Worm (Caenorhabditis elegans) whole organism, midembryonic: ENCODE measurements around the gene C08E3.1.
"Not testable (repeated sequence)": the region's sequence is repeated elsewhere in the genome, so short reads cannot be mapped to it uniquely, and the experiment has no call there.

Experiments
- T22C8.4 ChIP-seq: fragments of 200-800 bp; sonication (Bioruptor generic); IDR thresholded peaks from 2 replicates; pipeline ENCODE4 v1.3.6; 2022; ENCODE audit warnings: missing genetic modification characterization, missing compliant biosample characterization
- cog-1 ChIP-seq: sonication (generic microtip); optimal IDR thresholded peaks from 2 replicates; lab custom pipeline; 2016; ENCODE audit warnings: missing genetic modification characterization, missing compliant biosample characterization
- flt-1 ChIP-seq: fragments of 200-800 bp; sonication (Bioruptor generic); IDR thresholded peaks from 2 replicates; pipeline ENCODE4 v1.3.6; 2022; ENCODE audit warnings: missing genetic modification characterization, missing compliant biosample characterization
- klf-2 ChIP-seq: fragments of 200-800 bp; sonication (Bioruptor generic); conservative IDR thresholded peaks from 2 replicates; pipeline ENCODE4 v1.3.6; 2022; ENCODE audit warnings: missing genetic modification reagents, missing genetic modification characterization, missing compliant biosample characterization
- med-1 ChIP-seq: sonication (generic microtip); optimal IDR thresholded peaks from 2 replicates; lab custom pipeline; 2017; ENCODE audit warnings: missing genetic modification characterization, mild to moderate bottlenecking, missing compliant biosample characterization, antibody characterized with exemption, missing genetic modification reagents; ENCODE audit not compliant: insufficient read depth
- ref-1 ChIP-seq: fragments of 200-800 bp; sonication (Bioruptor generic); conservative IDR thresholded peaks from 2 replicates; pipeline ENCODE4 v1.3.6; 2022; ENCODE audit warnings: missing genetic modification reagents, missing genetic modification characterization, missing compliant biosample characterization
- tab-1 ChIP-seq: fragments of 200-800 bp; sonication (Bioruptor generic); IDR thresholded peaks from 2 replicates; pipeline ENCODE4 v1.3.6; 2022; ENCODE audit warnings: missing genetic modification characterization, missing compliant biosample characterization
- ztf-23 ChIP-seq: fragments of 200-800 bp; sonication (Bioruptor generic); IDR thresholded peaks from 2 replicates; pipeline ENCODE4 v1.3.6; 2022; ENCODE audit warnings: missing genetic modification reagents, missing genetic modification characterization, missing compliant biosample characterization
- ztf-29 ChIP-seq: fragments of 200-800 bp; sonication (Bioruptor generic); IDR thresholded peaks from 2 replicates; pipeline ENCODE4 v1.3.6; 2022; ENCODE audit warnings: missing genetic modification reagents, missing genetic modification characterization, missing compliant biosample characterization

The C08E3.1 gene

DNA sequence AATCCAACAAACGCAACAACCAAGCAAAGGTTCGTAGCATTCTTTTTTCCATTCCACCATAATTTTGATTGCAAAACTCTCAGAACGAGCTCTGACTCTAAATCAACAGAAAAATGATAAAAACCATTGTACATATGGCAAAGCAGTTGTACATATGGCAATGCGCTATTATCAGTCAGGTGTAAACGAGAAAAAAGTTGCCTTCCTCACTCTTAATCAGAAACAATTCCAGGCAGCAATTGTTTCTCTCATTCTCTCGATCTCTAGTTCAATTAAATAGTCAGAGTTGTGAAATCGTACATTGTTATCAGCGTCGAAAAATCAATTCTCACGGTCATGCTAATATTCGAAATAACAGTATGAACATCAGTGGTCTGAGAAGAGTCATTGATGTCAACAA is 11.8 kb upstream of the C08E3.1 start:
- TF ChIP-seq flt-1 (no peak), ztf-23 (GFP tag; lab: Robert Waterston, UW) (no peak), med-1 (GFP tag; lab: Kevin White, UChicago) (no peak), ztf-29 (no peak), cog-1 (tag; lab: Kevin White, UChicago) (no peak), tab-1 (GFP tag; lab: Robert Waterston, UW) (no peak), klf-2 (no peak), T22C8.4 (GFP tag; lab: Robert Waterston, UW) (no peak), ref-1 (GFP tag; lab: Robert Waterston, UW) (no peak)

DNA sequence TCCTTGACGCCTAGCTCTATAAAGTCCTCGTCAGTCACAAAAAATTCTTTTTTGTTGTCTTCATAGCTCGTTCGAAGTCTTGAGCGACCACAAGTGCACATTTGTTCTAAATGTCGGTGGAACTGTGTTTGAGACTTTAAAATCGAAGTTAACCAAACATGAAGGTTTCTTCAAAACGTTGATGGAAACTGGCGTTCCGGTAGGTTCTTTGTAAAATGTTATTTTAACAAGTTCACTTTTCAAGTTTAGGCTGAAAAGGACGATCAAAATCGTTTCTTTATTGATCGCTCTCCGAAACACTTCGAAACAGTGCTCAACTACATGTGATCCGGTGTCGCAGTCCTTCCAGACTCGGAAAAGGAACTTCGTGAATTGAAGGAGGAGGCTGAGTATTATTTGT is 9.0 kb upstream of the C08E3.1 start, which contains the start of gene fbxa-160:
fbxa-160 (minus strand) TSS at position 101 of the 400 bp plus-strand sequence.
- no peak for TF ChIP-seq ztf-29
- no peak for TF ChIP-seq ref-1 (GFP tag; lab: Robert Waterston, UW)
- TF ChIP-seq T22C8.4 (GFP tag; lab: Robert Waterston, UW) = no peak
- TF ChIP-seq cog-1 (tag; lab: Kevin White, UChicago) = no peak
- no peak for TF ChIP-seq med-1 (GFP tag; lab: Kevin White, UChicago)
- no peak for TF ChIP-seq klf-2
- TF ChIP-seq ztf-23 (GFP tag; lab: Robert Waterston, UW) = no peak
- no peak for TF ChIP-seq tab-1 (GFP tag; lab: Robert Waterston, UW)

DNA sequence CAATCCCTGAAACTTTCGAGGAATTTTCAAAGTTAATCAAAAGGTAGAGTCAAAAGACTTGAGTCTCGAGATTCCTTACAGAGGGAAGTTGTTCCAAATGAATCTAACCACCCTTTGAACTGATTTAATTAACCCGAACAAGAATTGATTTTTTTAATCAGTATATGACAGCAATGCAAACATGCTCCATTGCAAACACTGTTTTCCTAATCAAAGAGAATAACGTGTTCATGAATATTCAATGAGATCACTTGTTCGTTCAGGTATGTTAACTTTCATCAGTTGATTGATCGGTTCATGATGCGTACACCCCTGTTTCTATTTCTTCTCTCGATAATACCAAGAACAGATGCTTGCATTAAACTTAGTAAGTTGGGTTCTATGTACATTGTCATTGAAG is 7.9 kb upstream of the C08E3.1 start, which contains the start of gene C08E3.14:
C08E3.14 (plus strand) TSS at position 301 of the 400 bp plus-strand sequence.
- TF ChIP-seq cog-1 (tag; lab: Kevin White, UChicago) (no peak), tab-1 (GFP tag; lab: Robert Waterston, UW) (no peak), ref-1 (GFP tag; lab: Robert Waterston, UW) (no peak), ztf-29 (no peak), med-1 (GFP tag; lab: Kevin White, UChicago) (no peak), ztf-23 (GFP tag; lab: Robert Waterston, UW) (no peak), klf-2 (no peak), flt-1 (no peak), T22C8.4 (GFP tag; lab: Robert Waterston, UW) (no peak)

DNA sequence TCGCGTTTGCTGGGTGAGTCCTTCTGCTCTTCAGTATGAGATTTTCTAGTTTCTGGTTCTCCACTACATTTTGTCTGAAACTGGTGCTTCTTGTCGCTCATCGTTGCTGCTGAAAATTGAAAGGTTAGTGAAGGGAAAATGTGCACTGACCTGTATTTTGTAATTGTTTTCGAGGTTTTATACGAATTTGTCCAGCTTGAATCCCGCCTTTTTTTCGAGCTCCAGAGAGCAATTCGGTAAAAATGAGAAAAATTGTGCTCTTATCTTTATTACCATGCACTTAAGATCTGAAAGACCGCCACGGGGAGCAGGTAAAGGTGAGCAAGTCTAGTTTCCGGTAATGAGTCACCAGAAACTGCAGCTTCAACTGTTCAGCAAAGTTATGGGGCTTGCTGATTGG is 5.8 kb upstream of the C08E3.1 start, which contains the start of gene C08E3.15:
C08E3.15 (minus strand) TSS at position 101 of the 400 bp plus-strand sequence.
- not testable (repeated sequence) for TF ChIP-seq cog-1 (tag; lab: Kevin White, UChicago); ztf-23 (GFP tag; lab: Robert Waterston, UW); med-1 (GFP tag; lab: Kevin White, UChicago)

DNA sequence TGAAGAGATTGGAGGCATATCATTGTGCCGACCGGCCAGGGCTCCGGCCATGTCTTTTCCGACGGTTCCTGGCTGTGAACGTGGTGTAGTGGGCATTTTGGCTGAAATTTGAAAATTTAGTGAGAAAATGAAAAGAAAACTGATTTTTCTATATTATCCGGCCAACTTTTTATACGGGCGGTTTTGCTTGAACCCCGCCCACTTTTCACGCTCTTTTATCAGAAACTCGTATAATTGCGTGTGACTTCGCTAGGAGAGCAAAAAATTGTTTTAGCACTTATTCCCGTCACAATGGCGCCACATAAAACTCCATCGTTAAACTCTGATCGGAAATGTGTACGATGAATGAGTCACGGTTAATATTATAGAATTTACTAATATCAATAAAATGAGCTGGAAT is 1.4 kb upstream of the C08E3.1 start, which contains the start of gene C08E3.13:
C08E3.13 (minus strand) TSS at position 101 of the 400 bp plus-strand sequence.
- not testable (repeated sequence) for TF ChIP-seq ztf-23 (GFP tag; lab: Robert Waterston, UW); ztf-29; tab-1 (GFP tag; lab: Robert Waterston, UW)

DNA sequence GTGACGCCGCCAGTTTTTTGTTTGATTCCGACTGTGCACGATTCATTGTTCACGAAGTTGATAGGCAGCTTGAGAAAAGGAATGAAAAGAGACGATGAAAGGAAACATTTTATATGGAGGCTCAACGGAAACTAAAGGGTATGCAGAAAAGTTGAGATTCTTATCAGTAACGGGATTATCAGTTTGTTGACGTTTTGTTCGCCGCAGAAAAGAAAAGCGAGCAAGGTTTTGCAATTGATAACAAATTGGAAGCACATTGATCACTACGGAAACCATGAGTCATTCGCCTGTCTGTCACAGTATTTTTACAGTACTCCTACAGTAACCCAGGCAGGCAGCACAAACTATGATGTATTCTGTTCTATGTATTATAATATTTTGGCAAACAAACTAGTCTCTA is 2.4 kb downstream of the C08E3.1 start:
- no peak for TF ChIP-seq ztf-23 (GFP tag; lab: Robert Waterston, UW)
- TF ChIP-seq ztf-29 = no peak
- no peak for TF ChIP-seq flt-1
- no peak for TF ChIP-seq ref-1 (GFP tag; lab: Robert Waterston, UW)
- no peak for TF ChIP-seq tab-1 (GFP tag; lab: Robert Waterston, UW)
- no peak for TF ChIP-seq T22C8.4 (GFP tag; lab: Robert Waterston, UW)
- no peak for TF ChIP-seq klf-2
- TF ChIP-seq cog-1 (tag; lab: Kevin White, UChicago) = no peak
- no peak for TF ChIP-seq med-1 (GFP tag; lab: Kevin White, UChicago)

DNA sequence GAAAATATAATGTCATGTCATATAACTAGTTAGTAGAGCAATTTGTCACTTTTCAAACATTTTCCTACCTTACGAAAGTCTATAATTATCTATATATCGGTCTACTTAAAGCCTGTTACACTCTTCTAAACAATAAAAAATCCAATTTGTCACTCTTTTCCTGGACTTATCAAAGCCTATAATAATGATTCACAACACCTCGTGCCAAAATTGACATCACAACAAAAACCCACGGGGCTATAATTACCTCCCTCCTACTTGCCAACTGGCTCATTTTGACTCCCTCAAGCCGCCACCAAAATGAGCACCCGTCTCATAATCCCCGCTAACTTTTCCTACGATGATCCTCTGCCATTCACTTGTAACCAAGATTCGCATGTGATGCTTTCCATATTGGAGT is 2.8 kb downstream of the C08E3.1 start, which contains the start of gene srg-20:
srg-20 (plus strand) TSS at position 301 of the 400 bp plus-strand sequence.
- TF ChIP-seq T22C8.4 (GFP tag; lab: Robert Waterston, UW); cog-1 (tag; lab: Kevin White, UChicago); flt-1: not testable (repeated sequence)

DNA sequence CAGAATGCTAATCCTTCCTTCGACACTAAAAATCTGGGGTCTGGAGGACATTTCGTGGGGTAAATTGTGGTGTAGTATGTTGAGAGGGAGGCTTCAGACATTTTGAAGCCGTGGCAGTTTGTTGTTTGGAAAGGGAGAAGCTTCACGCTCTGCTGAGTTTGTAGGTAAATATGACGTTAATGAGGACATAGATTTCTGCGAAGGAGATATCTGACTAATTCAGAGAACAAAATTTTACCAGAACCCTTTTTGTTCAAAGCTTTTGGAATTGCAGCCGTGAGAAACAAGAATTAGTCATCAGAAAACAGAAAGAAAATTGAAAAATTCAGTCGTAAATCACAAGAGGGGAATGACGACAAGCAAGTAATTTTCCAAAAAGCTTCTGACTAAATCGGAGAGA is 6.9 kb downstream of the C08E3.1 start, which contains the start of gene srh-72:
srh-72 (minus strand) TSS at position 101 of the 400 bp plus-strand sequence.
- TF ChIP-seq cog-1 (tag; lab: Kevin White, UChicago) (no peak), tab-1 (GFP tag; lab: Robert Waterston, UW) (no peak), ztf-23 (GFP tag; lab: Robert Waterston, UW) (no peak)

DNA sequence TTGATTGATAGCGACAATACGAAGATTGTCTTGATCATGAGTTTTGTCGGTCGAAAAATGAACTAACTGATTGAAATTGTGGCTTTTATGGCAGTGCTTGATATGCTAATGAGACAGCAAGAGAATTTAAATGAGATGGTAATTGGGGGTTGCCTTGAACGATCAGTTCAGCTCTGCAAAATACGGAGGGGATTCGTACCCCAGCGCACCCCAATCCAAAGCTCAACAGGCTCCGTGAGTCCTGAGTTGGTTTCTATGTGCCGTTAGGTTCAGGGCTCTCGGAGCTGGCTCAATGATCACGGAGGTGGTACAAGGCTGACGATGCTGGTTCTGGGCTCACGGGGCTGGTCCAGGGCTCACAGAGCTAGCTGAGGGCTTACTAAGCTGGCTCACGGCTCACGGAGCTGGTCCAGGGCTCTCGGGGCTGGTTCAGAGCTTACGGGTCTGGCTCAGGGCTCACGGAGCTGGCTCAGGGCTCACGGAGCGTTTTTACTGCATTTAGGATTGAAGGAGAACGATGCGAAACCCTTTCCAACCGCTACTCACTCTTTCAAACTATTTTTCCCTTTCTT is 11.3 kb downstream of the C08E3.1 start, which contains the start of gene ZC204.6:
ZC204.6 (minus strand) TSS at position 51 of the 572 bp plus-strand sequence.
- no peak for TF ChIP-seq tab-1 (GFP tag; lab: Robert Waterston, UW)
- TF ChIP-seq ztf-23 (GFP tag; lab: Robert Waterston, UW) = no peak
- no peak for TF ChIP-seq ref-1 (GFP tag; lab: Robert Waterston, UW)
- no peak for TF ChIP-seq T22C8.4 (GFP tag; lab: Robert Waterston, UW)
- TF ChIP-seq klf-2 = no peak
- no peak for TF ChIP-seq cog-1 (tag; lab: Kevin White, UChicago)
- TF ChIP-seq med-1 (GFP tag; lab: Kevin White, UChicago) = no peak
- no peak for TF ChIP-seq flt-1
- no peak for TF ChIP-seq ztf-29

DNA sequence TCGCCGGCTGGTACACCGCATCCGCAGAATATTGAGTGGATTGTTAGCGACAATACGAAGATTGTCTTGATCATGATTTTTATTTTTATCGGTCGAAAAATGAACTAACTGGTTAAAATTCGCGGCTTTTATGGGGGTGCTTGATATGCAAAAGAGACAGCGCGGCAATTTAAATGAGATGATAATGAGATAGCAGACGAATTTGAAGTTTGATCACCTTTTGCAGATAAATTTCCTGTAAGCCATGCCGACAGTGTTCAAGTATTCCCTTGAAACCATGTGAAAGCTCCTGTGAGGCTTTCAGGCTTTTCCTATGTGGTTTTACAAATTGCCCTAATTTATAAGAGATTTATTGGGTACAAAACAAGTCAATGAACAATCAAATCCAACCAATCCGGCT is 12.6 kb downstream of the C08E3.1 start, which contains the start of gene ZC204.17:
ZC204.17 (minus strand) TSS at position 101 of the 400 bp plus-strand sequence.
- TF ChIP-seq T22C8.4 (GFP tag; lab: Robert Waterston, UW) (no peak), ref-1 (GFP tag; lab: Robert Waterston, UW) (no peak), tab-1 (GFP tag; lab: Robert Waterston, UW) (no peak), ztf-23 (GFP tag; lab: Robert Waterston, UW) (no peak), klf-2 (no peak), med-1 (GFP tag; lab: Kevin White, UChicago) (no peak), ztf-29 (no peak), flt-1 (no peak), cog-1 (tag; lab: Kevin White, UChicago) (no peak)
